In the genomic region with DNA sequence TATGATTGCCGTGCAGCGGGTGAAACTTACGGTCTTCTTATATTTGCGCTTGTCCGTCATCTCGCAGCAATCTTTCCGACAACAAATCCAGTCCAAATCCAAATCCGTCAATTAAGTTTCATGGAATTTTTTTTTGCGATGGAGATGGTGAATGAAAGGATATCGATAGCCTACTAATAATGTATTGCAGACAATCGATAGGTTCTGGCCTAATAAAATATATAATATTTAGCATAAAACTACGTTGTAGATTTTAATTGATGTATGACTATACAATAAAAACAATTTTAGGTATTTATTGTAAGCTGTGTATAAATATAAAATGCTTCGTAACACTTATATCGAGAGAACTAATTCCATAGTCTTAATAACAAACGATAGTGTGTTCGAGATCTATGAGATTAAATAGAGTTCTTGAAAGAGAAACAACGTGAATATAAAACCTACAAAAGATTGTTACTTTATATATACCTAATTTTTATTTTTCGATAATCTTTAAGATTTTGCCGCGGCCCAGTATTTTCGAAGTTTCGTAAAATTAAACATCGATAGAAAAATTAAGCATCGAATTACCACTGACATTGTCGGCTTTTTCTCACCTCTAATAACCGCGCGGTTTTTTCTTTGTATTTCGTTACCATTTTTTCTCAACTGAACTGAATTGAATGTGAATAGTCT, we compare ENCODE assay signal across 1 fruit fly cellular context.
A peak's percentile ranks its signal among the peaks of the same experiment; 100 is the strongest.
TF ChIP-seq lines count a peak whose summit lies in the region.

A gene (minus strand): TSS at position 131 of the 678 bp plus-strand sequence.
A gene (plus strand): TSS at position 584 of the 678 bp plus-strand sequence.

TF ChIP-seq in whole organism, embryonic, 481 proteins besides CTCF, POLR2A, EP300 and RAD21 (continued from another document and continues in another):
- TF ChIP-seq Gsc (GFP tag; IDR thresholded peaks at IDR 0.05; lab: Robert Waterston, UW) (no peak), Xrp1 (GFP tag; IDR thresholded peaks at IDR 0.05; lab: Robert Waterston, UW) (no peak), BtbVII (GFP tag; optimal IDR thresholded peaks at IDR 0.05; lab: Kevin White, UChicago) (no peak), CG6813 (GFP tag; optimal IDR thresholded peaks at IDR 0.05; lab: Kevin White, UChicago) (no peak), CG8944 (GFP tag; optimal IDR thresholded peaks at IDR 0.05; lab: Kevin White, UChicago) (no peak), HLHmδ (GFP tag; optimal IDR thresholded peaks at IDR 0.05; lab: Kevin White, UChicago) (no peak), nmo (GFP tag; optimal IDR thresholded peaks at IDR 0.05; lab: Kevin White, UChicago) (peak; percentile 23), CG17328 (GFP tag; IDR thresholded peaks at IDR 0.05; lab: Robert Waterston, UW) (no peak), amos (GFP tag; IDR thresholded peaks at IDR 0.05; lab: Robert Waterston, UW; ENCODE audit: partially characterized antibody) (peak; percentile 41; the same call in 1 of the 2 replicates), crp (GFP tag; optimal IDR thresholded peaks at IDR 0.05; lab: Kevin White, UChicago) (no peak), dati (GFP tag; IDR thresholded peaks at IDR 0.05; lab: Robert Waterston, UW) (no peak), mirr (GFP tag; optimal IDR thresholded peaks at IDR 0.05; lab: Kevin White, UChicago) (no peak), ranshi (GFP tag; IDR thresholded peaks at IDR 0.05; lab: Robert Waterston, UW) (no peak), maf-S (GFP tag; optimal IDR thresholded peaks at IDR 0.05; lab: Kevin White, UChicago) (no peak), Sin3A (optimal IDR thresholded peaks at IDR 0.05; lab: Kevin White, UChicago) (no peak), CG4328 (GFP tag; optimal IDR thresholded peaks at IDR 0.05; lab: Kevin White, UChicago) (no peak), CG30431 (GFP tag; optimal IDR thresholded peaks at IDR 0.05; lab: Kevin White, UChicago) (no peak), ems (GFP tag; optimal IDR thresholded peaks at IDR 0.05; lab: Kevin White, UChicago) (no peak), ATbp (GFP tag; optimal IDR thresholded peaks at IDR 0.05; lab: Kevin White, UChicago) (no peak), CG12155 (GFP tag; optimal IDR thresholded peaks at IDR 0.05; lab: Kevin White, UChicago) (no peak), tup (GFP tag; optimal IDR thresholded peaks at IDR 0.05; lab: Kevin White, UChicago) (no peak), sima (GFP tag; optimal IDR thresholded peaks at IDR 0.05; lab: Kevin White, UChicago) (no peak), H15 (GFP tag; IDR thresholded peaks at IDR 0.05; lab: Robert Waterston, UW) (no peak), exex (tag; optimal IDR thresholded peaks at IDR 0.05; lab: Kevin White, UChicago) (no peak), pho (GFP tag; optimal IDR thresholded peaks at IDR 0.05; lab: Kevin White, UChicago) (no peak), CG6254 (GFP tag; optimal IDR thresholded peaks at IDR 0.05; lab: Kevin White, UChicago) (no peak), CG15601 (tag; optimal IDR thresholded peaks at IDR 0.05; lab: Kevin White, UChicago) (no peak), CG7963 (GFP tag; IDR thresholded peaks at IDR 0.05; lab: Robert Waterston, UW; ENCODE audit: partially characterized antibody) (no peak), otp (GFP tag; IDR thresholded peaks at IDR 0.05; lab: Robert Waterston, UW) (no peak), Scr (GFP tag; IDR thresholded peaks at IDR 0.05; lab: Robert Waterston, UW; ENCODE audit: partially characterized antibody) (peak; percentile 72), pnt (GFP tag; optimal IDR thresholded peaks at IDR 0.05; lab: Kevin White, UChicago) (no peak), HHEX (GFP tag; optimal IDR thresholded peaks at IDR 0.05; lab: Kevin White, UChicago) (no peak), nau (GFP tag; optimal IDR thresholded peaks at IDR 0.05; lab: Kevin White, UChicago) (no peak), CG13287 (GFP tag; IDR thresholded peaks at IDR 0.05; lab: Robert Waterston, UW; ENCODE audit: partially characterized antibody) (peak; percentile 69), CG31365 (tag; optimal IDR thresholded peaks at IDR 0.05; lab: Kevin White, UChicago) (no peak), CG14860 (GFP tag; IDR thresholded peaks at IDR 0.05; lab: Robert Waterston, UW; ENCODE audit: partially characterized antibody) (no peak), CG9609 (GFP tag; optimal IDR thresholded peaks at IDR 0.05; lab: Kevin White, UChicago) (no peak), CG9797 (GFP tag; optimal IDR thresholded peaks at IDR 0.05; lab: Kevin White, UChicago) (no peak), NFAT (GFP tag; IDR thresholded peaks at IDR 0.05; lab: Robert Waterston, UW) (0 out of 2 replicates have a peak, but pooled peaks have one; percentile 10), Sry-δ (GFP tag; optimal IDR thresholded peaks at IDR 0.05; lab: Kevin White, UChicago) (peak; percentile 71), knrl (GFP tag; IDR thresholded peaks at IDR 0.05; lab: Robert Waterston, UW; ENCODE audit: partially characterized antibody) (peak; percentile 64; the same call in 2 of the 3 replicates), Hr39 (optimal IDR thresholded peaks at IDR 0.05; lab: Kevin White, UChicago) (no peak), CG4730 (GFP tag; IDR thresholded peaks at IDR 0.05; lab: Robert Waterston, UW) (no peak), Oli (tag; optimal IDR thresholded peaks at IDR 0.05; lab: Kevin White, UChicago) (no peak), crol (GFP tag; IDR thresholded peaks at IDR 0.05; lab: Robert Waterston, UW) (no peak), twi (tag; optimal IDR thresholded peaks at IDR 0.05; lab: Kevin White, UChicago) (no peak), CoRest (tag; optimal IDR thresholded peaks at IDR 0.05; lab: Kevin White, UChicago) (no peak), HmgD (GFP tag; optimal IDR thresholded peaks at IDR 0.05; lab: Kevin White, UChicago) (no peak), sens (GFP tag; lab: Kevin White, UChicago) (no peak), CG8388 (GFP tag; optimal IDR thresholded peaks at IDR 0.05; lab: Kevin White, UChicago) (no peak), CG13424 (tag; optimal IDR thresholded peaks at IDR 0.05; lab: Kevin White, UChicago) (no peak), Mes4 (GFP tag; optimal IDR thresholded peaks at IDR 0.05; lab: Kevin White, UChicago) (no peak), CG11456 (GFP tag; IDR thresholded peaks at IDR 0.05; lab: Robert Waterston, UW) (no peak), CG7987 (GFP tag; optimal IDR thresholded peaks at IDR 0.05; lab: Kevin White, UChicago) (no peak), her (GFP tag; optimal IDR thresholded peaks at IDR 0.05; lab: Kevin White, UChicago) (no peak), lab (GFP tag; optimal IDR thresholded peaks at IDR 0.05; lab: Kevin White, UChicago) (no peak), Ssrp (tag; optimal IDR thresholded peaks at IDR 0.05; lab: Kevin White, UChicago) (no peak), kni (GFP tag; optimal IDR thresholded peaks at IDR 0.05; lab: Kevin White, UChicago) (no peak), Dp (GFP tag; optimal IDR thresholded peaks at IDR 0.05; lab: Kevin White, UChicago) (peak; percentile 66), D (optimal IDR thresholded peaks at IDR 0.05; lab: Kevin White, UChicago) (no peak), D (GFP tag; optimal IDR thresholded peaks at IDR 0.05; lab: Kevin White, UChicago) (no peak), CG17186 (GFP tag; optimal IDR thresholded peaks at IDR 0.05; lab: Kevin White, UChicago) (no peak), CG1024 (GFP tag; IDR thresholded peaks at IDR 0.05; lab: Robert Waterston, UW) (no peak), CG2875 (GFP tag; optimal IDR thresholded peaks at IDR 0.05; lab: Kevin White, UChicago) (no peak), CG9932 (GFP tag; IDR thresholded peaks at IDR 0.05; lab: Robert Waterston, UW) (no peak), CG17829 (tag; optimal IDR thresholded peaks at IDR 0.05; lab: Kevin White, UChicago) (no peak), CG9215 (GFP tag; IDR thresholded peaks at IDR 0.05; lab: Robert Waterston, UW) (no peak), psq (GFP tag; optimal IDR thresholded peaks at IDR 0.05; lab: Kevin White, UChicago) (no peak), Pdp1 (GFP tag; optimal IDR thresholded peaks at IDR 0.05; lab: Kevin White, UChicago) (no peak), TFAM (GFP tag; optimal IDR thresholded peaks at IDR 0.05; lab: Kevin White, UChicago) (no peak), CG30403 (GFP tag; optimal IDR thresholded peaks at IDR 0.05; lab: Kevin White, UChicago) (peak; percentile 4), unc-4 (GFP tag; IDR thresholded peaks at IDR 0.05; lab: Robert Waterston, UW; ENCODE audit: partially characterized antibody) (peak; percentile 60; the same call in 1 of the 2 replicates), MBD-R2 (GFP tag; IDR thresholded peaks at IDR 0.05; lab: Robert Waterston, UW) (peak; percentile 39), CG31388 (GFP tag; optimal IDR thresholded peaks at IDR 0.05; lab: Kevin White, UChicago) (no peak), CG7839 (tag; optimal IDR thresholded peaks at IDR 0.05; lab: Kevin White, UChicago) (no peak), jing (GFP tag; optimal IDR thresholded peaks at IDR 0.05; lab: Kevin White, UChicago) (no peak), scrt (GFP tag; optimal IDR thresholded peaks at IDR 0.05; lab: Kevin White, UChicago) (no peak), ind (GFP tag; optimal IDR thresholded peaks at IDR 0.05; lab: Kevin White, UChicago) (no peak), Atf3 (GFP tag; optimal IDR thresholded peaks at IDR 0.05; lab: Kevin White, UChicago) (no peak), CG8359 (GFP tag; optimal IDR thresholded peaks at IDR 0.05; lab: Kevin White, UChicago; ENCODE audit: borderline replicate concordance) (no peak), chinmo (GFP tag; IDR thresholded peaks at IDR 0.05; lab: Robert Waterston, UW; ENCODE audit: partially characterized antibody) (0 out of 4 replicates have a peak, but pooled peaks have one; percentile 28), Lhr (GFP tag; optimal IDR thresholded peaks at IDR 0.05; lab: Kevin White, UChicago) (no peak), CG13894 (tag; optimal IDR thresholded peaks at IDR 0.05; lab: Kevin White, UChicago) (no peak), Dad (GFP tag; optimal IDR thresholded peaks at IDR 0.05; lab: Kevin White, UChicago) (no peak), CG32767 (GFP tag; IDR thresholded peaks at IDR 0.05; lab: Robert Waterston, UW) (no peak), CG12659 (GFP tag; optimal IDR thresholded peaks at IDR 0.05; lab: Kevin White, UChicago) (no peak), hbn (GFP tag; IDR thresholded peaks at IDR 0.05; lab: Robert Waterston, UW; ENCODE audit: partially characterized antibody) (peak; percentile 32; the same call in 1 of the 2 replicates), Awh (GFP tag; IDR thresholded peaks at IDR 0.05; lab: Robert Waterston, UW) (no peak), CG8281 (tag; optimal IDR thresholded peaks at IDR 0.05; lab: Kevin White, UChicago) (no peak), ftz-f1 (GFP tag; optimal IDR thresholded peaks at IDR 0.05; lab: Kevin White, UChicago) (no peak), CG1529 (GFP tag; optimal IDR thresholded peaks at IDR 0.05; lab: Kevin White, UChicago) (no peak), CG30020 (tag; optimal IDR thresholded peaks at IDR 0.05; lab: Kevin White, UChicago) (peak; percentile 27), cato (GFP tag; optimal IDR thresholded peaks at IDR 0.05; lab: Kevin White, UChicago; ENCODE audit: borderline replicate concordance) (no peak), CG8089 (GFP tag; optimal IDR thresholded peaks at IDR 0.05; lab: Kevin White, UChicago) (no peak), Doc3 (GFP tag; IDR thresholded peaks at IDR 0.05; lab: Robert Waterston, UW; ENCODE audit: partially characterized antibody) (0 out of 3 replicates have a peak, but pooled peaks have one; percentile 24), row (GFP tag; IDR thresholded peaks at IDR 0.05; lab: Robert Waterston, UW) (peak; percentile 53), CG10209 (GFP tag; optimal IDR thresholded peaks at IDR 0.05; lab: Kevin White, UChicago) (no peak), Dll (GFP tag; IDR thresholded peaks at IDR 0.05; lab: Robert Waterston, UW; ENCODE audit: partially characterized antibody) (peak; percentile 70; the same call in 3 of the 4 replicates), sna (GFP tag; IDR thresholded peaks at IDR 0.05; lab: Robert Waterston, UW; ENCODE audit: partially characterized antibody) (no peak), CG3163 (GFP tag; optimal IDR thresholded peaks at IDR 0.05; lab: Kevin White, UChicago) (no peak), CG14710 (tag; optimal IDR thresholded peaks at IDR 0.05; lab: Kevin White, UChicago) (peak; percentile 34), CG5953 (GFP tag; IDR thresholded peaks at IDR 0.05; lab: Robert Waterston, UW) (no peak), CG6654 (GFP tag; optimal IDR thresholded peaks at IDR 0.05; lab: Kevin White, UChicago) (no peak), Blimp-1 (GFP tag; optimal IDR thresholded peaks at IDR 0.05; lab: Kevin White, UChicago) (no peak), CG13123 (GFP tag; optimal IDR thresholded peaks at IDR 0.05; lab: Kevin White, UChicago) (no peak), wek (GFP tag; optimal IDR thresholded peaks at IDR 0.05; lab: Kevin White, UChicago) (no peak), CG4424 (GFP tag; optimal IDR thresholded peaks at IDR 0.05; lab: Kevin White, UChicago) (no peak), CG2678 (tag; optimal IDR thresholded peaks at IDR 0.05; lab: Kevin White, UChicago) (no peak), CG9437 (GFP tag; optimal IDR thresholded peaks at IDR 0.05; lab: Kevin White, UChicago) (no peak), CG15073 (GFP tag; optimal IDR thresholded peaks at IDR 0.05; lab: Kevin White, UChicago) (no peak), CG12942 (GFP tag; optimal IDR thresholded peaks at IDR 0.05; lab: Kevin White, UChicago) (no peak), CG5180 (GFP tag; optimal IDR thresholded peaks at IDR 0.05; lab: Kevin White, UChicago) (no peak), ssp (GFP tag; IDR thresholded peaks at IDR 0.05; lab: Robert Waterston, UW) (no peak), CkIIα-i1 (GFP tag; IDR thresholded peaks at IDR 0.05; lab: Robert Waterston, UW) (no peak), peb (GFP tag; IDR thresholded peaks at IDR 0.05; lab: Robert Waterston, UW) (no peak), Dref (GFP tag; IDR thresholded peaks at IDR 0.05; lab: Robert Waterston, UW) (peak; percentile 61), CG42726 (GFP tag; IDR thresholded peaks at IDR 0.05; lab: Robert Waterston, UW; ENCODE audit: partially characterized antibody) (no peak), CG34224 (GFP tag; IDR thresholded peaks at IDR 0.05; lab: Robert Waterston, UW; ENCODE audit: partially characterized antibody) (peak; percentile 37; the same call in 2 of the 3 replicates), tgo (GFP tag; IDR thresholded peaks at IDR 0.05; lab: Robert Waterston, UW) (no peak), salm (tag; optimal IDR thresholded peaks at IDR 0.05; lab: Kevin White, UChicago) (no peak), Dek (tag; optimal IDR thresholded peaks at IDR 0.05; lab: Kevin White, UChicago) (no peak), gem (tag; optimal IDR thresholded peaks at IDR 0.05; lab: Kevin White, UChicago) (no peak), CG16815 (GFP tag; optimal IDR thresholded peaks at IDR 0.05; lab: Kevin White, UChicago) (no peak), jigr1 (GFP tag; IDR thresholded peaks at IDR 0.05; lab: Robert Waterston, UW) (no peak), Dip3 (GFP tag; optimal IDR thresholded peaks at IDR 0.05; lab: Kevin White, UChicago) (no peak)
